Worm (Caenorhabditis elegans): ENCODE data around the gene C28A5.1.

- TF ChIP-seq klf-2 (GFP tag; conservative IDR thresholded peaks at IDR 0.05) (no peak), ref-1 (GFP tag; conservative IDR thresholded peaks at IDR 0.05) (no peak), T22C8.4 (GFP tag; IDR thresholded peaks at IDR 0.05) (no peak), flt-1 (GFP tag; IDR thresholded peaks at IDR 0.05) (no peak), tab-1 (GFP tag; IDR thresholded peaks at IDR 0.05) (no peak), med-1 (GFP tag; optimal IDR thresholded peaks at IDR 0.05; ENCODE audit: insufficient read depth) (no peak), ztf-29 (GFP tag; IDR thresholded peaks at IDR 0.05) (no peak)
Measured at ce11 chrIII:4452749-4453148, 18.6 kb upstream of the C28A5.1 start.
